Worm (Caenorhabditis elegans) whole organism, L4 larva: Measurements from ENCODE around the gene far-6.
A peak's percentile ranks its signal among the peaks of the same experiment; 100 is the strongest.

Source experiments
- D1046.2 ChIP-seq: fragments of 200-800 bp; sonication (Bioruptor generic); IDR thresholded peaks from 2 replicates; pipeline ENCODE4 v1.3.6; 2022; ENCODE audit warnings: missing genetic modification characterization, missing compliant biosample characterization
- F10B5.3 ChIP-seq: sonication (generic microtip); optimal IDR thresholded peaks from 2 replicates; lab custom pipeline; 2016; ENCODE audit warnings: mild to moderate bottlenecking, missing genetic modification characterization, missing compliant biosample characterization
- F44E2.7 ChIP-seq: fragments of 200-800 bp; sonication (Bioruptor generic); IDR thresholded peaks from 2 replicates; pipeline ENCODE4 v2.1.2; 2022; ENCODE audit warnings: missing genetic modification characterization, missing compliant biosample characterization
- T20F7.1 ChIP-seq: fragments of 200-800 bp; sonication (Bioruptor generic); optimal IDR thresholded peaks from 2 replicates; lab custom pipeline; 2018; ENCODE audit warnings: mild to moderate bottlenecking, missing genetic modification characterization, missing compliant biosample characterization
- ZK337.2 ChIP-seq: fragments of 200-800 bp; sonication (Bioruptor generic); IDR thresholded peaks from 2 replicates; pipeline ENCODE4 v1.3.6; 2022; ENCODE audit warnings: missing genetic modification reagents, missing genetic modification characterization, missing compliant biosample characterization
- aly-2 ChIP-seq: sonication (generic microtip); optimal IDR thresholded peaks from 2 replicates; lab custom pipeline; 2018; ENCODE audit warnings: missing biosample characterization, missing genetic modification characterization
- attf-4 ChIP-seq: sonication (generic microtip); optimal IDR thresholded peaks from 3 replicates; lab custom pipeline; 2017; ENCODE audit warnings: missing biosample characterization, missing genetic modification characterization
- ceh-28 ChIP-seq: fragments of 150-350 bp; optimal IDR thresholded peaks from 2 replicates; lab custom pipeline; 2014; ENCODE audit warnings: missing biosample characterization, missing genetic modification reagents, missing genetic modification characterization
- ceh-44 ChIP-seq: fragments of 200-800 bp; sonication (Bioruptor generic); IDR thresholded peaks from 2 replicates; pipeline ENCODE4 v1.3.6; 2022; ENCODE audit warnings: missing genetic modification reagents, missing genetic modification characterization, missing compliant biosample characterization
- ceh-82 ChIP-seq: sonication (generic microtip); optimal IDR thresholded peaks from 2 replicates; lab custom pipeline; 2017; ENCODE audit warnings: missing biosample characterization, missing genetic modification characterization
- ces-1 ChIP-seq: fragments of 150-350 bp; sonication (generic microtip); optimal IDR thresholded peaks from 4 replicates; lab custom pipeline; 2014; ENCODE audit warnings: missing biosample characterization, missing genetic modification reagents, missing genetic modification characterization
- daf-12 ChIP-seq: fragments of 150-350 bp; optimal IDR thresholded peaks from 2 replicates; lab custom pipeline; 2014; ENCODE audit warnings: missing biosample characterization, missing genetic modification reagents, missing genetic modification characterization
- daf-8 ChIP-seq: fragments of 200-800 bp; sonication (Bioruptor generic); IDR thresholded peaks from 2 replicates; pipeline ENCODE4 v1.3.6; 2022; ENCODE audit warnings: missing genetic modification characterization, missing compliant biosample characterization
- dmd-9 ChIP-seq: fragments of 200-800 bp; sonication (Bioruptor generic); IDR thresholded peaks from 2 replicates; pipeline ENCODE4 v1.3.6; 2022; ENCODE audit warnings: missing genetic modification reagents, missing genetic modification characterization, missing compliant biosample characterization
- duxl-1 ChIP-seq: sonication (generic microtip); optimal IDR thresholded peaks from 2 replicates; lab custom pipeline; 2016; ENCODE audit warnings: mild to moderate bottlenecking, missing genetic modification characterization, moderate library complexity, missing compliant biosample characterization; ENCODE audit not compliant: poor library complexity
- egl-43 ChIP-seq: fragments of 200-800 bp; sonication (Bioruptor generic); IDR thresholded peaks from 2 replicates; pipeline ENCODE4 v1.3.6; 2022; ENCODE audit warnings: missing genetic modification reagents, missing genetic modification characterization, missing compliant biosample characterization
- gei-8 ChIP-seq: fragments of 200-800 bp; sonication (Bioruptor generic); optimal IDR thresholded peaks from 2 replicates; lab custom pipeline; 2018; ENCODE audit warnings: mild to moderate bottlenecking, missing genetic modification characterization, missing compliant biosample characterization
- hlh-11 ChIP-seq: fragments of 200-800 bp; sonication (Bioruptor generic); optimal IDR thresholded peaks from 2 replicates; lab custom pipeline; 2018; ENCODE audit warnings: mild to moderate bottlenecking, missing genetic modification characterization, missing compliant biosample characterization
- hmg-1.1 ChIP-seq: fragments of 200-800 bp; sonication (Bioruptor generic); IDR thresholded peaks from 2 replicates; pipeline ENCODE4 v1.3.6; 2022; ENCODE audit warnings: missing genetic modification reagents, missing genetic modification characterization, missing compliant biosample characterization
- lim-7 ChIP-seq: fragments of 200-800 bp; sonication (Bioruptor generic); IDR thresholded peaks from 2 replicates; pipeline ENCODE4 v1.3.6; 2022; ENCODE audit warnings: missing genetic modification characterization, missing compliant biosample characterization
- lin-1 ChIP-seq: fragments of 200-800 bp; sonication (Bioruptor generic); IDR thresholded peaks from 2 replicates; pipeline ENCODE4 v1.3.6; 2022; ENCODE audit warnings: missing genetic modification reagents, missing genetic modification characterization, missing compliant biosample characterization
- lin-13 ChIP-seq: fragments of 150-350 bp; optimal IDR thresholded peaks from 2 replicates; lab custom pipeline; 2014; ENCODE audit warnings: missing biosample characterization, missing genetic modification reagents, missing genetic modification characterization
- lin-38 ChIP-seq: fragments of 200-800 bp; sonication (Bioruptor generic); IDR thresholded peaks from 2 replicates; pipeline ENCODE4 v1.3.6; 2022; ENCODE audit warnings: missing genetic modification reagents, missing genetic modification characterization, missing compliant biosample characterization
- lin-39 ChIP-seq: fragments of 150-350 bp; optimal IDR thresholded peaks from 2 replicates; lab custom pipeline; 2014; ENCODE audit warnings: missing biosample characterization, missing genetic modification reagents, missing genetic modification characterization
- lir-3 ChIP-seq: sonication (generic microtip); optimal IDR thresholded peaks from 2 replicates; lab custom pipeline; 2016; ENCODE audit warnings: mild to moderate bottlenecking, missing genetic modification characterization, missing compliant biosample characterization
- lsy-2 ChIP-seq, 2 experiments: fragments of 150-350 bp in 1 of 2; sonication (generic microtip) in 1 of 2; optimal IDR thresholded peaks; 2 replicates each; lab custom pipeline; 2014 to 2017; ENCODE audit warnings: missing biosample characterization in 2 of 2, missing genetic modification characterization in 2 of 2
- madf-9 ChIP-seq: fragments of 200-800 bp; sonication (Bioruptor generic); conservative IDR thresholded peaks from 2 replicates; pipeline ENCODE4 v1.3.6; 2022; ENCODE audit warnings: missing genetic modification reagents, missing genetic modification characterization, missing compliant biosample characterization
- mdl-1 ChIP-seq, 2 experiments: fragments of 150-350 bp in 1 of 2; sonication (generic microtip) in 1 of 2; optimal IDR thresholded peaks; 2 replicates each; lab custom pipeline; 2014 to 2017; ENCODE audit warnings: missing biosample characterization in 2 of 2, missing genetic modification characterization in 2 of 2
- mdt-29 ChIP-seq: fragments of 200-800 bp; sonication (Bioruptor generic); IDR thresholded peaks from 2 replicates; pipeline ENCODE4 v1.3.6; 2022; ENCODE audit warnings: missing genetic modification reagents, missing genetic modification characterization, missing compliant biosample characterization
- mep-1 ChIP-seq: fragments of 150-350 bp; sonication (generic microtip); optimal IDR thresholded peaks from 3 replicates; lab custom pipeline; 2014; ENCODE audit warnings: missing biosample characterization, missing genetic modification characterization
- mxl-3 ChIP-seq: fragments of 200-800 bp; sonication (Bioruptor generic); optimal IDR thresholded peaks from 2 replicates; lab custom pipeline; 2018; ENCODE audit warnings: mild to moderate bottlenecking, missing genetic modification characterization, missing compliant biosample characterization
- nhr-10 ChIP-seq: fragments of 150-350 bp; optimal IDR thresholded peaks from 2 replicates; lab custom pipeline; 2014; ENCODE audit warnings: missing biosample characterization, missing genetic modification characterization
- nhr-102 ChIP-seq: sonication (generic microtip); optimal IDR thresholded peaks from 2 replicates; lab custom pipeline; 2016; ENCODE audit warnings: mild to moderate bottlenecking, missing genetic modification characterization, moderate library complexity, missing compliant biosample characterization
- nhr-11 ChIP-seq: fragments of 150-350 bp; optimal IDR thresholded peaks from 2 replicates; lab custom pipeline; 2014; ENCODE audit warnings: missing biosample characterization, missing genetic modification characterization
- nhr-111 ChIP-seq: fragments of 200-800 bp; sonication (Bioruptor generic); optimal IDR thresholded peaks from 2 replicates; lab custom pipeline; 2018; ENCODE audit warnings: mild to moderate bottlenecking, missing genetic modification characterization, missing compliant biosample characterization
- nhr-41 ChIP-seq: fragments of 200-800 bp; sonication (Bioruptor generic); IDR thresholded peaks from 2 replicates; pipeline ENCODE4 v1.3.6; 2022; ENCODE audit warnings: missing genetic modification reagents, missing genetic modification characterization, missing compliant biosample characterization
- nhr-48 ChIP-seq: sonication (generic microtip); optimal IDR thresholded peaks from 2 replicates; lab custom pipeline; 2016; ENCODE audit warnings: mild to moderate bottlenecking, missing genetic modification characterization, missing compliant biosample characterization
- nhr-76 ChIP-seq: fragments of 150-350 bp; optimal IDR thresholded peaks from 2 replicates; lab custom pipeline; 2014; ENCODE audit warnings: missing biosample characterization, missing genetic modification characterization
- nhr-77 ChIP-seq: fragments of 150-350 bp; optimal IDR thresholded peaks from 2 replicates; lab custom pipeline; 2014; ENCODE audit warnings: missing biosample characterization, missing genetic modification characterization
- php-3 ChIP-seq: fragments of 200-800 bp; sonication (Bioruptor generic); IDR thresholded peaks from 2 replicates; pipeline ENCODE4 v1.3.6; 2022; ENCODE audit warnings: missing genetic modification reagents, missing genetic modification characterization, missing compliant biosample characterization
- saeg-2 ChIP-seq: fragments of 200-800 bp; sonication (Bioruptor generic); IDR thresholded peaks from 2 replicates; pipeline ENCODE4 v1.3.6; 2022; ENCODE audit warnings: missing genetic modification reagents, missing genetic modification characterization, missing compliant biosample characterization
- set-16 ChIP-seq: fragments of 200-800 bp; sonication (Bioruptor generic); IDR thresholded peaks from 2 replicates; pipeline ENCODE4 v1.3.6; 2022; ENCODE audit warnings: missing genetic modification reagents, missing genetic modification characterization, missing compliant biosample characterization
- skn-1 ChIP-seq: fragments of 150-350 bp; optimal IDR thresholded peaks from 2 replicates; lab custom pipeline; 2014; ENCODE audit warnings: missing biosample characterization, missing genetic modification characterization
- snpc-4 ChIP-seq: fragments of 150-350 bp; optimal IDR thresholded peaks from 2 replicates; lab custom pipeline; 2014; ENCODE audit warnings: missing biosample characterization, missing genetic modification characterization
- spr-1 ChIP-seq: sonication (generic microtip); optimal IDR thresholded peaks from 2 replicates; lab custom pipeline; 2016; ENCODE audit warnings: mild to moderate bottlenecking, missing genetic modification characterization, missing compliant biosample characterization
- tra-1 ChIP-seq: fragments of 200-800 bp; sonication (Bioruptor generic); IDR thresholded peaks from 2 replicates; pipeline ENCODE4 v1.3.6; 2022; ENCODE audit warnings: missing genetic modification reagents, missing genetic modification characterization, missing compliant biosample characterization
- zfp-3 ChIP-seq: fragments of 200-800 bp; sonication (Bioruptor generic); conservative IDR thresholded peaks from 2 replicates; pipeline ENCODE4 v1.3.6; 2022; ENCODE audit warnings: missing genetic modification reagents, missing genetic modification characterization, missing compliant biosample characterization
- ztf-7 ChIP-seq: fragments of 150-350 bp; optimal IDR thresholded peaks from 2 replicates; lab custom pipeline; 2014; ENCODE audit warnings: missing biosample characterization, missing genetic modification characterization

The far-6 gene

DNA sequence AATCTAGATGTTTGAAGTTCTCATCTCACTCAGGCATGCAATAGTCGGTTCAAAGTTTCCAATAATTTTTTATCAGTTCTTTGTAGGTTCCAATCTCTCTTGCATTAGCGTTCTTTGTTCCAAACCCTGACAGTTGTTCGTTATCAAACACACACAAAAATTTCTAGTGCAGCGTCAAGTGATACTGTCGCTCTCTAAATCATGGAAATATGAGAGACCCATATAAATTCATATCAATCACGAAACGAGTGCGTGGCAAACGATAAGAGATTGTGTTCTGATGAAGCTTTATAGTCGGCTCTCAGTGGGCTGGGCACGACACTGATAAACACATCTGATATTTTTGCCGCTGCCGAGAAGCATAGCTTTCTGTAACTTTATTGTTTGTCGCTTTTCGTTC, 14.0 kb upstream of the far-6 start (continued):
- TF ChIP-seq dmd-9 (GFP tag; lab: Robert Waterston, UW), result no peak

DNA sequence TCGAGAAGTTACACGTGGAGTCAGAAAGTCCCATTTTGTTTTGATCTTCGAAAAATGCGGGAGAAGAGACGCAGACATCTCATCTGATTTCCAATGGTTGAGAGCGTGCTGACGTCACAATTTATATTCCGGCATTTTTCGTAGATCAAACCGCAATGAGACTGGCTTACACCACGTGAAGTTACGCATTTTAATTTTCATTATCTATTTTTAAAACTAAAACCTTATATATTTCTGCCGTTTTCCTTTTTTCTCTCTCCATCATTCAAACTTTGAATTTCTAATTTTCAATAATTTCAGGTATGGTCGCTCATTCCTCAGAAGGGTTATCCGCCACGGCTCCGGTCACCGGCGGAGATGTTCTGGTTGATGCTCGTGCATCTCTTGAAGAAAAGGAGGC, 12.8 kb upstream of the far-6 start, which contains the start of gene fat-1:
Gene fat-1 (plus strand): TSS at position 301 of the 400 bp plus-strand sequence.
- TF ChIP-seq F44E2.7 (GFP tag; lab: Robert Waterston, UW), result no peak
- no peak for TF ChIP-seq nhr-41 (GFP tag; lab: Robert Waterston, UW)
- no peak for TF ChIP-seq set-16 (GFP tag; lab: Robert Waterston, UW)
- TF ChIP-seq zfp-3 (GFP tag; lab: Robert Waterston, UW), result no peak
- TF ChIP-seq hlh-11 (tag; lab: Kevin White, UChicago), result no peak
- no peak for TF ChIP-seq hmg-1.1 (GFP tag; lab: Robert Waterston, UW)
- 0 out of 2 replicates have a peak, but pooled peaks have one; percentile 6 for TF ChIP-seq lin-38 (GFP tag; lab: Robert Waterston, UW)

ce11 chrIV:13318773-13319172, 9.4 kb upstream of the far-6 start:
- no peak for TF ChIP-seq egl-43 (GFP tag; lab: Robert Waterston, UW)
- TF ChIP-seq T20F7.1 (GFP tag; lab: Kevin White, UChicago), result peak; percentile 83
- TF ChIP-seq set-16 (GFP tag; lab: Robert Waterston, UW), result no peak
- TF ChIP-seq nhr-10 (tag; lab: Kevin White, UChicago), result peak; percentile 90
- peak; percentile 1 for TF ChIP-seq spr-1 (tag; lab: Kevin White, UChicago)
- TF ChIP-seq lin-13 (GFP tag; lab: Kevin White, UChicago), result no peak
- no peak for TF ChIP-seq lin-39 (tag; lab: Kevin White, UChicago)
- TF ChIP-seq ztf-7, result peak; percentile 62
- TF ChIP-seq lir-3, result no peak
- peak; percentile 65 to 71 for TF ChIP-seq lsy-2 (tag; optimal IDR thresholded peaks at IDR 0.05; lab: Kevin White, UChicago)
- no peak for TF ChIP-seq tra-1 (GFP tag; lab: Robert Waterston, UW)
- no peak for TF ChIP-seq daf-12 (tag; lab: Kevin White, UChicago)
- TF ChIP-seq ceh-82 (tag; lab: Kevin White, UChicago), result no peak
- TF ChIP-seq nhr-76 (tag; lab: Kevin White, UChicago), result peak; percentile 54
- peak; percentile 55 for TF ChIP-seq gei-8 (GFP tag; lab: Kevin White, UChicago)
- TF ChIP-seq lin-1, result peak; percentile 43; the same call in 1 of the 2 replicates
- TF ChIP-seq mep-1, result peak; percentile 91
- TF ChIP-seq nhr-11 (tag; lab: Kevin White, UChicago), result peak; percentile 56
- no peak for TF ChIP-seq ceh-44 (GFP tag; lab: Robert Waterston, UW)
- peak; percentile 81; the same call in 1 of the 2 replicates for TF ChIP-seq php-3 (GFP tag; lab: Robert Waterston, UW)
- no peak for TF ChIP-seq ceh-28 (tag; lab: Kevin White, UChicago)
- TF ChIP-seq saeg-2, result no peak
- TF ChIP-seq nhr-48 (tag; lab: Kevin White, UChicago), result peak; percentile 92
- TF ChIP-seq D1046.2, result no peak
- peak; percentile 22 for TF ChIP-seq mxl-3 (GFP tag; lab: Kevin White, UChicago)
- TF ChIP-seq duxl-1 (tag; lab: Kevin White, UChicago), result peak; percentile 68
- peak; percentile 6 for TF ChIP-seq aly-2 (tag; lab: Kevin White, UChicago)
- no peak for TF ChIP-seq daf-8 (GFP tag; lab: Robert Waterston, UW)
- no peak for TF ChIP-seq attf-4 (tag; lab: Kevin White, UChicago)
- TF ChIP-seq snpc-4, result no peak
- TF ChIP-seq mdt-29 (GFP tag; lab: Robert Waterston, UW), result peak; percentile 87
- peak; percentile 95 for TF ChIP-seq nhr-77 (tag; lab: Kevin White, UChicago)
- no peak for TF ChIP-seq ces-1 (GFP tag; lab: Kevin White, UChicago)
- TF ChIP-seq nhr-111 (GFP tag; lab: Kevin White, UChicago), result no peak
- no peak for TF ChIP-seq lim-7 (GFP tag; lab: Robert Waterston, UW)
- no peak for TF ChIP-seq madf-9 (GFP tag; lab: Robert Waterston, UW)
- TF ChIP-seq nhr-102 (tag; lab: Kevin White, UChicago), result peak; percentile 67
- TF ChIP-seq mdl-1 (tag; optimal IDR thresholded peaks at IDR 0.05; lab: Kevin White, UChicago), result peak in 1 of 2 experiments; percentile 61
- TF ChIP-seq ZK337.2 (GFP tag; lab: Robert Waterston, UW), result no peak
- no peak for TF ChIP-seq skn-1
- TF ChIP-seq F10B5.3 (tag; lab: Kevin White, UChicago), result no peak
